Worm (Caenorhabditis elegans): Measurements from ENCODE around the gene acdh-13.

The acdh-13 gene

ce11 chrIV:8511056-8511455 lies 12.4 kb upstream of the acdh-13 start, which contains the start of gene mes-6 (continued):
- TF ChIP-seq pqm-1 (tag; optimal IDR thresholded peaks at IDR 0.05) (no peak), snpc-4 (tag; optimal IDR thresholded peaks at IDR 0.05) (no peak), vab-15 (tag; optimal IDR thresholded peaks at IDR 0.05) (peak; percentile 19), unc-62 (GFP tag; optimal IDR thresholded peaks at IDR 0.05) (no peak), skn-1 (tag; optimal IDR thresholded peaks at IDR 0.05) (peak; percentile 33), nhr-84 (tag; optimal IDR thresholded peaks at IDR 0.05) (no peak), dsc-1 (tag; optimal IDR thresholded peaks at IDR 0.05) (peak; percentile 16), hlh-4 (tag; optimal IDR thresholded peaks at IDR 0.05) (no peak), sox-4 (tag; optimal IDR thresholded peaks at IDR 0.05) (no peak), hlh-17 (GFP tag; optimal IDR thresholded peaks at IDR 0.05; ENCODE audit: borderline replicate concordance) (no peak), fkh-4 (tag; optimal IDR thresholded peaks at IDR 0.05; ENCODE audit: borderline replicate concordance) (no peak), efl-1 (optimal IDR thresholded peaks at IDR 0.05) (peak; percentile 89), efl-1 (GFP tag; optimal IDR thresholded peaks at IDR 0.05 in 1 of 2) (peak; percentile 88 to 98), nhr-47 (tag; optimal IDR thresholded peaks at IDR 0.05) (peak; percentile 45), nhr-237 (tag; optimal IDR thresholded peaks at IDR 0.05) (no peak), unc-130 (tag; optimal IDR thresholded peaks at IDR 0.05) (peak; percentile 42), swsn-7 (tag; optimal IDR thresholded peaks at IDR 0.05) (no peak), alr-1 (tag; optimal IDR thresholded peaks at IDR 0.05; ENCODE audit: borderline replicate concordance) (no peak), lin-13 (GFP tag; optimal IDR thresholded peaks at IDR 0.05) (no peak), irx-1 (tag; optimal IDR thresholded peaks at IDR 0.05) (peak; percentile 11), nhr-12 (tag; optimal IDR thresholded peaks at IDR 0.05) (no peak), fkh-8 (tag; optimal IDR thresholded peaks at IDR 0.05) (no peak), nhr-19 (GFP tag; conservative IDR thresholded peaks at IDR 0.05) (peak; percentile 16; the same call in 1 of the 2 replicates), ceh-90 (tag; optimal IDR thresholded peaks at IDR 0.05) (no peak), pax-3 (tag; optimal IDR thresholded peaks at IDR 0.05) (no peak), xbp-1 (tag; optimal IDR thresholded peaks at IDR 0.05) (peak; percentile 43), F16B12.6 (tag; optimal IDR thresholded peaks at IDR 0.05) (no peak), C34B4.2 (tag; optimal IDR thresholded peaks at IDR 0.05) (no peak), ceh-82 (tag; optimal IDR thresholded peaks at IDR 0.05) (peak in 2 of 3 experiments; percentile 20 to 63), mdl-1 (tag; optimal IDR thresholded peaks at IDR 0.05) (peak in 1 of 2 experiments; percentile 19), C16A3.4 (tag; optimal IDR thresholded peaks at IDR 0.05) (peak; percentile 55), lin-14 (GFP tag; optimal IDR thresholded peaks at IDR 0.05) (peak; percentile 42), ets-5 (GFP tag; IDR thresholded peaks at IDR 0.05) (no peak), ztf-4 (tag; optimal IDR thresholded peaks at IDR 0.05) (no peak), mab-9 (GFP tag; IDR thresholded peaks at IDR 0.05) (no peak), nhr-90 (tag; optimal IDR thresholded peaks at IDR 0.05; ENCODE audit: poor library complexity) (no peak), blmp-1 (tag; optimal IDR thresholded peaks at IDR 0.05) (peak; percentile 31), tbx-2 (tag; optimal IDR thresholded peaks at IDR 0.05) (peak; percentile 27), nhr-77 (tag; optimal IDR thresholded peaks at IDR 0.05) (no peak), aly-2 (tag; optimal IDR thresholded peaks at IDR 0.05) (no peak), nhr-20 (tag; optimal IDR thresholded peaks at IDR 0.05) (peak; percentile 29), ces-1 (GFP tag; optimal IDR thresholded peaks at IDR 0.05) (peak; percentile 46), nhr-85 (tag) (peak; percentile 43), ceh-88 (GFP tag; IDR thresholded peaks at IDR 0.05) (no peak), lsy-2 (tag; optimal IDR thresholded peaks at IDR 0.05) (peak; percentile 68 to 77), unc-30 (tag; optimal IDR thresholded peaks at IDR 0.05) (no peak)

- TF ChIP-seq nhr-47 (tag; optimal IDR thresholded peaks at IDR 0.05) (no peak), ceh-90 (tag; optimal IDR thresholded peaks at IDR 0.05) (no peak), hlh-17 (GFP tag; optimal IDR thresholded peaks at IDR 0.05; ENCODE audit: borderline replicate concordance) (no peak), ets-5 (GFP tag; IDR thresholded peaks at IDR 0.05) (no peak), ama-1 (optimal IDR thresholded peaks at IDR 0.05) (no peak), unc-62 (GFP tag; optimal IDR thresholded peaks at IDR 0.05) (no peak), elt-3 (tag; optimal IDR thresholded peaks at IDR 0.05) (peak in 1 of 6 experiments; percentile 2), nhr-84 (tag; optimal IDR thresholded peaks at IDR 0.05) (no peak), efl-1 (optimal IDR thresholded peaks at IDR 0.05) (peak; percentile 6 to 51), efl-1 (GFP tag; optimal IDR thresholded peaks at IDR 0.05 in 1 of 2) (no peak), sup-37 (GFP tag; optimal IDR thresholded peaks at IDR 0.05) (no peak), sptf-1 (tag; optimal IDR thresholded peaks at IDR 0.05) (no peak), egl-27 (tag; optimal IDR thresholded peaks at IDR 0.05) (no peak), nhr-90 (tag; optimal IDR thresholded peaks at IDR 0.05; ENCODE audit: poor library complexity) (peak; percentile 20), rnt-1 (tag; optimal IDR thresholded peaks at IDR 0.05) (peak; percentile 14), pag-3 (tag; optimal IDR thresholded peaks at IDR 0.05; ENCODE audit: borderline replicate concordance, insufficient read depth) (no peak), ceh-82 (tag; optimal IDR thresholded peaks at IDR 0.05) (no peak), ztf-11 (tag; optimal IDR thresholded peaks at IDR 0.05) (no peak), nhr-85 (tag) (no peak)
Measured at ce11 chrIV:8510534-8510933, 11.9 kb upstream of the acdh-13 start, which contains the start of gene tag-77. tag-77 (minus strand) TSS chrIV:8510548.

Data from whole organism, L1 larva.